Fruit fly (Drosophila melanogaster) whole organism, embryonic: Measurements from ENCODE around the gene CG42671.
A peak's percentile ranks its signal among the peaks of the same experiment; 100 is the strongest.

Experiments
- Blimp-1 ChIP-seq: fragments of 200-800 bp; sonication (Bioruptor generic); optimal IDR thresholded peaks from 3 replicates; lab custom pipeline; 2018; ENCODE audit warnings: missing biosample characterization, missing genetic modification characterization, mild to moderate bottlenecking, moderate library complexity, missing genetic modification reagents
- CG10321 ChIP-seq: fragments of 200-800 bp; sonication (Bioruptor generic); IDR thresholded peaks from 2 replicates; pipeline ENCODE4 v1.3.6; 2022; ENCODE audit warnings: missing biosample characterization, missing genetic modification characterization
- CG10462 ChIP-seq: fragments of 200-800 bp; sonication (Bioruptor generic); optimal IDR thresholded peaks from 2 replicates; lab custom pipeline; 2016; ENCODE audit warnings: missing biosample characterization, missing genetic modification characterization
- CG11247 ChIP-seq: fragments of 200-800 bp; sonication (Bioruptor generic); IDR thresholded peaks from 2 replicates; pipeline ENCODE4 v1.3.6; 2022; ENCODE audit warnings: missing biosample characterization, missing genetic modification characterization
- CG12155 ChIP-seq: fragments of 200-800 bp; sonication (Bioruptor generic); optimal IDR thresholded peaks from 3 replicates; lab custom pipeline; 2016; ENCODE audit warnings: missing biosample characterization, missing genetic modification characterization
- CG14710 ChIP-seq: fragments of 200-800 bp; sonication (Bioruptor generic); optimal IDR thresholded peaks from 3 replicates; lab custom pipeline; 2019; ENCODE audit warnings: missing biosample characterization, mild to moderate bottlenecking, missing genetic modification characterization, moderate library complexity
- CG15073 ChIP-seq: fragments of 200-800 bp; sonication (Bioruptor generic); optimal IDR thresholded peaks from 2 replicates; lab custom pipeline; 2016; ENCODE audit warnings: missing biosample characterization, missing genetic modification characterization
- CG15601 ChIP-seq: fragments of 200-800 bp; sonication (Bioruptor generic); optimal IDR thresholded peaks from 3 replicates; lab custom pipeline; 2019; ENCODE audit warnings: missing biosample characterization, mild to moderate bottlenecking, missing genetic modification characterization, moderate library complexity
- CG17186 ChIP-seq: fragments of 200-800 bp; sonication (Bioruptor generic); optimal IDR thresholded peaks from 3 replicates; lab custom pipeline; 2017; ENCODE audit warnings: missing biosample characterization, missing genetic modification reagents, missing genetic modification characterization
- CG17568 ChIP-seq: fragments of 200-800 bp; sonication (Bioruptor generic); optimal IDR thresholded peaks from 2 replicates; lab custom pipeline; 2018; ENCODE audit warnings: missing biosample characterization, mild to moderate bottlenecking, missing genetic modification characterization, moderate library complexity
- CG17612 ChIP-seq: fragments of 200-800 bp; sonication (Bioruptor generic); IDR thresholded peaks from 2 replicates; pipeline ENCODE4 v1.3.6; 2022; ENCODE audit warnings: missing biosample characterization, missing genetic modification characterization
- CG17802 ChIP-seq: fragments of 200-800 bp; sonication (Bioruptor generic); optimal IDR thresholded peaks from 2 replicates; lab custom pipeline; 2018; ENCODE audit warnings: missing biosample characterization, mild to moderate bottlenecking, missing genetic modification characterization, moderate library complexity
- CG18599 ChIP-seq: fragments of 200-800 bp; sonication (Bioruptor generic); optimal IDR thresholded peaks from 3 replicates; lab custom pipeline; 2017; ENCODE audit warnings: missing biosample characterization, missing genetic modification characterization, mild to moderate bottlenecking, moderate library complexity, missing genetic modification reagents
- CG2199 ChIP-seq: fragments of 200-800 bp; sonication (Bioruptor generic); IDR thresholded peaks from 3 replicates; pipeline ENCODE4 v1.3.6; 2022; ENCODE audit warnings: missing biosample characterization, missing genetic modification characterization
- CG31441 ChIP-seq: fragments of 200-800 bp; sonication (Bioruptor generic); IDR thresholded peaks from 2 replicates; pipeline ENCODE4 v1.3.6; 2022; ENCODE audit warnings: missing biosample characterization, missing genetic modification characterization
- CG33213 ChIP-seq: fragments of 200-800 bp; sonication (Bioruptor generic); optimal IDR thresholded peaks from 3 replicates; lab custom pipeline; 2016; ENCODE audit warnings: missing biosample characterization, missing genetic modification characterization
- CG4820 ChIP-seq: fragments of 200-800 bp; sonication (Bioruptor generic); optimal IDR thresholded peaks from 3 replicates; lab custom pipeline; 2016; ENCODE audit warnings: missing biosample characterization, missing genetic modification characterization
- CG7556 ChIP-seq: fragments of 200-800 bp; sonication (Bioruptor generic); optimal IDR thresholded peaks from 2 replicates; lab custom pipeline; 2017; ENCODE audit warnings: missing biosample characterization, mild to moderate bottlenecking, missing genetic modification characterization
- CG8359 ChIP-seq: fragments of 200-800 bp; sonication (Bioruptor generic); optimal IDR thresholded peaks from 2 replicates; lab custom pipeline; 2017; ENCODE audit warnings: missing biosample characterization, mild to moderate bottlenecking, missing genetic modification characterization, borderline replicate concordance
- CG8478 ChIP-seq: fragments of >200 bp; optimal IDR thresholded peaks from 2 replicates; lab custom pipeline; 2018
- CG8924 ChIP-seq: fragments of 200-800 bp; optimal IDR thresholded peaks from 3 replicates; lab custom pipeline; 2019; ENCODE audit warnings: missing biosample characterization, mild to moderate bottlenecking, missing genetic modification characterization, moderate library complexity
- D ChIP-seq, 2 experiments: fragments of 200-800 bp in 1 of 2; fragments of >200 bp in 1 of 2; sonication (Bioruptor generic) in 1 of 2; optimal IDR thresholded peaks; 2 replicates in 1 of 2; 3 replicates in 1 of 2; lab custom pipeline; 2017; ENCODE audit warnings: mild to moderate bottlenecking in 1 of 2, missing biosample characterization in 1 of 2, missing genetic modification characterization in 1 of 2, missing genetic modification reagents in 1 of 2
- Drgx ChIP-seq: fragments of 200-800 bp; sonication (Bioruptor generic); IDR thresholded peaks from 2 replicates; pipeline ENCODE4 v1.3.6; 2022; ENCODE audit warnings: missing biosample characterization, missing genetic modification characterization
- ERR ChIP-seq: fragments of 200-800 bp; sonication (Bioruptor generic); optimal IDR thresholded peaks from 2 replicates; lab custom pipeline; 2016; ENCODE audit warnings: missing biosample characterization, missing genetic modification characterization
- Hr51 ChIP-seq, 2 experiments: fragments of 200-800 bp; sonication (Bioruptor generic); optimal IDR thresholded peaks; 2 replicates in 1 of 2; 3 replicates in 1 of 2; lab custom pipeline; 2016 to 2018; ENCODE audit warnings: missing biosample characterization in 2 of 2, missing genetic modification characterization in 2 of 2, mild to moderate bottlenecking in 1 of 2, moderate library complexity in 1 of 2
- Med ChIP-seq: fragments of 200-800 bp; sonication (Bioruptor generic); peaks from one replicate; lab custom pipeline; 2016; ENCODE audit warnings: missing biosample characterization, missing genetic modification characterization, mild to moderate bottlenecking, inconsistent platforms, moderate library complexity
- Meics ChIP-seq: fragments of 200-800 bp; sonication (Bioruptor generic); optimal IDR thresholded peaks from 2 replicates; lab custom pipeline; 2017; ENCODE audit warnings: missing biosample characterization, mild to moderate bottlenecking, missing genetic modification characterization
- Mes4 ChIP-seq: fragments of 200-800 bp; sonication (Bioruptor generic); optimal IDR thresholded peaks from 2 replicates; lab custom pipeline; 2016; ENCODE audit warnings: missing biosample characterization, missing genetic modification characterization
- Neu2 ChIP-seq: fragments of 200-800 bp; sonication (Bioruptor generic); optimal IDR thresholded peaks from 3 replicates; lab custom pipeline; 2016; ENCODE audit warnings: missing biosample characterization, missing genetic modification characterization, borderline replicate concordance
- Nf-YC ChIP-seq: fragments of 200-800 bp; optimal IDR thresholded peaks from 3 replicates; lab custom pipeline; 2019; ENCODE audit warnings: missing biosample characterization, mild to moderate bottlenecking, missing genetic modification characterization, moderate library complexity
- PHDP ChIP-seq: fragments of 200-800 bp; sonication (Bioruptor generic); optimal IDR thresholded peaks from 3 replicates; lab custom pipeline; 2018; ENCODE audit warnings: missing biosample characterization, mild to moderate bottlenecking, missing genetic modification characterization, moderate library complexity
- Sox102F ChIP-seq: fragments of 200-800 bp; sonication (Bioruptor generic); optimal IDR thresholded peaks from 2 replicates; lab custom pipeline; 2018; ENCODE audit warnings: missing biosample characterization, mild to moderate bottlenecking, missing genetic modification characterization, moderate library complexity
- Vsx1 ChIP-seq: fragments of 200-800 bp; sonication (Bioruptor generic); optimal IDR thresholded peaks from 2 replicates; lab custom pipeline; 2017; ENCODE audit warnings: missing biosample characterization, mild to moderate bottlenecking, missing genetic modification characterization, missing genetic modification reagents
- Xrp1 ChIP-seq: fragments of 200-800 bp; sonication (Bioruptor generic); IDR thresholded peaks from 2 replicates; pipeline ENCODE4 v1.3.6; 2022; ENCODE audit warnings: missing biosample characterization, missing genetic modification characterization
- bcd ChIP-seq: fragments of 200-800 bp; sonication (Bioruptor generic); optimal IDR thresholded peaks from 2 replicates; lab custom pipeline; 2017; ENCODE audit warnings: missing biosample characterization, mild to moderate bottlenecking, missing genetic modification characterization
- btn ChIP-seq: fragments of 200-800 bp; sonication (Bioruptor generic); optimal IDR thresholded peaks from 2 replicates; lab custom pipeline; 2016; ENCODE audit warnings: missing biosample characterization, missing genetic modification characterization
- chif ChIP-seq, 2 experiments: fragments of 200-800 bp; sonication (Bioruptor generic); optimal IDR thresholded peaks; 3 replicates each; lab custom pipeline; 2016; ENCODE audit warnings: missing biosample characterization in 2 of 2, missing genetic modification characterization in 2 of 2
- dmrt11E ChIP-seq: fragments of 200-800 bp; sonication (Bioruptor generic); optimal IDR thresholded peaks from 3 replicates; lab custom pipeline; 2018; ENCODE audit warnings: missing biosample characterization, mild to moderate bottlenecking, missing genetic modification characterization, moderate library complexity
- fd64A ChIP-seq: fragments of 200-800 bp; sonication (Bioruptor generic); optimal IDR thresholded peaks from 3 replicates; lab custom pipeline; 2018; ENCODE audit warnings: missing biosample characterization, mild to moderate bottlenecking, missing genetic modification characterization
- jigr1 ChIP-seq: fragments of 200-800 bp; sonication (Bioruptor generic); IDR thresholded peaks from 3 replicates; pipeline ENCODE4 v1.3.6; 2022; ENCODE audit warnings: missing biosample characterization, missing genetic modification characterization
- klu ChIP-seq: fragments of 200-800 bp; sonication (Bioruptor generic); IDR thresholded peaks from 2 replicates; pipeline ENCODE4 v1.3.6; 2022; ENCODE audit warnings: missing biosample characterization, missing genetic modification characterization
- nau ChIP-seq: fragments of 200-800 bp; sonication (Bioruptor generic); optimal IDR thresholded peaks from 3 replicates; lab custom pipeline; 2017; ENCODE audit warnings: missing biosample characterization, mild to moderate bottlenecking, missing genetic modification characterization, missing genetic modification reagents
- nerfin-1 ChIP-seq: fragments of 200-800 bp; sonication (Bioruptor generic); optimal IDR thresholded peaks from 3 replicates; lab custom pipeline; 2019; ENCODE audit warnings: missing biosample characterization, mild to moderate bottlenecking, missing genetic modification characterization, moderate library complexity
- nom ChIP-seq: fragments of 200-800 bp; sonication (Bioruptor generic); optimal IDR thresholded peaks from 2 replicates; lab custom pipeline; 2017; ENCODE audit warnings: missing biosample characterization, missing genetic modification characterization, mild to moderate bottlenecking, moderate library complexity, missing genetic modification reagents
- ranshi ChIP-seq: fragments of 200-800 bp; sonication (Bioruptor generic); IDR thresholded peaks from 2 replicates; pipeline ENCODE4 v1.3.6; 2022; ENCODE audit warnings: missing biosample characterization, missing genetic modification characterization
- sens ChIP-seq: fragments of 200-800 bp; sonication (Bioruptor generic); peaks from one replicate; lab custom pipeline; 2016; ENCODE audit warnings: missing biosample characterization, missing genetic modification characterization
- sim ChIP-seq: fragments of 200-800 bp; sonication (Bioruptor generic); IDR thresholded peaks from 2 replicates; pipeline ENCODE4 v1.3.6; 2022; ENCODE audit warnings: missing biosample characterization, missing genetic modification characterization
- so ChIP-seq: fragments of 200-800 bp; sonication (Bioruptor generic); IDR thresholded peaks from 3 replicates; pipeline ENCODE4 v1.3.6; 2022; ENCODE audit warnings: missing biosample characterization, missing genetic modification characterization
- sqz ChIP-seq: fragments of 200-800 bp; sonication (Bioruptor generic); optimal IDR thresholded peaks from 3 replicates; lab custom pipeline; 2018; ENCODE audit warnings: missing biosample characterization, mild to moderate bottlenecking, missing genetic modification characterization

CG42671 gene

DNA sequence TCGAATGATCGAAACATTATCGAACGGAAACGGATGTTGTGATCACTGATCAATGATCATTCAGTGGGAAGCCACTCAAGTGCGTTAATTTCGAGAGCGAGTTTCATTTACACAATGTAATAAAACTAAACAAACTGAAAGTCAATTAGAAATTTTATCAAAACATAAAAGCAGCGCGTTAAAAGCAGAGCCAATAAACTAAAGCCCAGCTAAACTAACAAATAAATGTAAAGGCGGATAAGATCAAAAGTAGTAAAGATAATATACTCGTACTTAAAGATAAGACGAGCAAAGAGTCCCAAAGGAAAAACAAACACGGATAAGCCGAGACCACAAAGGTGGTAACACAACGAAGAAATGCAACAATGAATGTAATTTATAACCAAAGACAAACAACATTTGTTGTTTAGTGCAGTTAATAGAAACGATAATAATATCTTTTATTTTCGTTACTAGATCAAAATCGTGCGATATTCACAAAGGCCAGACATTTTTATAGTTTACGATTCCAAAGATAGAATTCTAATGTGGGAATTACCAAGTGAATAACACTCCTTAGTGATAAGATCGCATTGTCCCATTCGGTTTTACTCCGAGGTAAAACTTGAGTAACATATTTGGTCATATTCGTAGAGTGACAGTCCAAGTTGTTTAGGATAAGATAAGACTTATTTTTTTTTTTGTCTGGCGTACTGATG is 59.3 kb downstream of the CG42671 start (continued):
- TF ChIP-seq Drgx (no peak), CG12155 (no peak), chif (GFP tag; optimal IDR thresholded peaks at IDR 0.05; lab: Kevin White, UChicago) (peak in 1 of 2 experiments; percentile 15), CG8478 (lab: Kevin White, UChicago) (no peak), CG2199 (GFP tag; lab: Robert Waterston, UW) (no peak), CG15601 (tag; lab: Kevin White, UChicago) (peak; percentile 57), ranshi (GFP tag; lab: Robert Waterston, UW) (no peak), CG31441 (GFP tag; lab: Robert Waterston, UW) (no peak), sqz (GFP tag; lab: Kevin White, UChicago) (no peak), Sox102F (GFP tag; lab: Kevin White, UChicago) (no peak), Blimp-1 (peak; percentile 1), nom (GFP tag; lab: Kevin White, UChicago) (no peak), dmrt11E (tag; lab: Kevin White, UChicago) (peak; percentile 57), CG14710 (tag; lab: Kevin White, UChicago) (peak; percentile 3), Nf-YC (no peak), Vsx1 (peak; percentile 71), CG10321 (GFP tag; lab: Robert Waterston, UW) (no peak), sens (peak; percentile 81), CG17802 (tag; lab: Kevin White, UChicago) (no peak), CG4820 (no peak), bcd (GFP tag; lab: Kevin White, UChicago) (no peak), CG17186 (GFP tag; lab: Kevin White, UChicago) (no peak), jigr1 (no peak), CG33213 (GFP tag; lab: Kevin White, UChicago) (no peak), nerfin-1 (tag; lab: Kevin White, UChicago) (peak; percentile 35), CG10462 (GFP tag; lab: Kevin White, UChicago) (no peak), ERR (GFP tag; lab: Kevin White, UChicago) (no peak), btn (GFP tag; lab: Kevin White, UChicago) (no peak), CG15073 (GFP tag; lab: Kevin White, UChicago) (no peak), CG8924 (tag; lab: Kevin White, UChicago) (peak; percentile 51), CG17568 (GFP tag; lab: Kevin White, UChicago) (peak; percentile 34), CG18599 (no peak), CG8359 (no peak), sim (GFP tag; lab: Robert Waterston, UW) (no peak), Neu2 (GFP tag; lab: Kevin White, UChicago) (no peak), Med (GFP tag; lab: Kevin White, UChicago) (no peak), fd64A (GFP tag; lab: Kevin White, UChicago) (peak; percentile 36), PHDP (peak; percentile 10), so (GFP tag; lab: Robert Waterston, UW) (no peak), klu (no peak), Meics (GFP tag; lab: Kevin White, UChicago) (no peak), Mes4 (no peak), CG7556 (GFP tag; lab: Kevin White, UChicago) (peak; percentile 9), Hr51 (GFP tag; optimal IDR thresholded peaks at IDR 0.05; lab: Kevin White, UChicago) (no peak), D (optimal IDR thresholded peaks at IDR 0.05; lab: Kevin White, UChicago) (no peak), D (GFP tag; optimal IDR thresholded peaks at IDR 0.05; lab: Kevin White, UChicago) (peak; percentile 39), nau (no peak), CG17612 (no peak), CG11247 (GFP tag; lab: Robert Waterston, UW) (no peak), Xrp1 (no peak)
